Fruit fly (Drosophila melanogaster) whole organism, adult: ENCODE data around the gene vig.

Experiments used
- CG11617 ChIP-seq: fragments of 200-800 bp; sonication (Bioruptor generic); optimal IDR thresholded peaks from 2 replicates; lab custom pipeline; 2017; ENCODE audit warnings: mild to moderate bottlenecking, missing biosample characterization, missing genetic modification reagents, missing genetic modification characterization
- CG12768 ChIP-seq: fragments of 200-800 bp; sonication (Bioruptor generic); optimal IDR thresholded peaks from 2 replicates; lab custom pipeline; 2017; ENCODE audit warnings: missing biosample characterization, missing genetic modification characterization, mild to moderate bottlenecking, moderate library complexity, missing genetic modification reagents
- CG14711 ChIP-seq: fragments of 200-800 bp; sonication (Bioruptor generic); optimal IDR thresholded peaks from 2 replicates; lab custom pipeline; 2018; ENCODE audit warnings: missing biosample characterization, mild to moderate bottlenecking, missing genetic modification characterization, moderate library complexity
- CG1620 ChIP-seq: fragments of 200-800 bp; sonication (Bioruptor generic); optimal IDR thresholded peaks from 2 replicates; lab custom pipeline; 2016; ENCODE audit warnings: missing biosample characterization, missing genetic modification characterization
- CG33017 ChIP-seq: fragments of 200-800 bp; sonication (Bioruptor generic); optimal IDR thresholded peaks from 2 replicates; lab custom pipeline; 2018; ENCODE audit warnings: missing biosample characterization, mild to moderate bottlenecking, missing genetic modification characterization, moderate library complexity
- CG5204 ChIP-seq: fragments of 200-800 bp; sonication (Bioruptor generic); optimal IDR thresholded peaks from 2 replicates; lab custom pipeline; 2016; ENCODE audit warnings: missing biosample characterization, missing genetic modification characterization
- CG7045 ChIP-seq: fragments of 200-800 bp; sonication (Bioruptor generic); optimal IDR thresholded peaks from 2 replicates; lab custom pipeline; 2017; ENCODE audit warnings: missing biosample characterization, mild to moderate bottlenecking, missing genetic modification characterization
- CG7101 ChIP-seq: fragments of 200-800 bp; sonication (Bioruptor generic); optimal IDR thresholded peaks from 2 replicates; lab custom pipeline; 2018; ENCODE audit warnings: missing biosample characterization, mild to moderate bottlenecking, missing genetic modification characterization, moderate library complexity
- Clk ChIP-seq: fragments of 200-800 bp; sonication (Bioruptor generic); optimal IDR thresholded peaks from 2 replicates; lab custom pipeline; 2017; ENCODE audit warnings: missing biosample characterization, missing genetic modification characterization
- Crg-1 ChIP-seq: fragments of 200-800 bp; sonication (Bioruptor generic); optimal IDR thresholded peaks from 2 replicates; lab custom pipeline; 2016; ENCODE audit warnings: missing biosample characterization, missing genetic modification characterization
- Hr96 ChIP-seq: fragments of 200-800 bp; sonication (Bioruptor generic); optimal IDR thresholded peaks from 2 replicates; lab custom pipeline; 2016; ENCODE audit warnings: missing biosample characterization, missing genetic modification characterization
- Mnt ChIP-seq: fragments of 200-800 bp; sonication (Bioruptor generic); optimal IDR thresholded peaks from 2 replicates; lab custom pipeline; 2016; ENCODE audit warnings: missing biosample characterization, mild to moderate bottlenecking, missing genetic modification characterization
- bab1 ChIP-seq: fragments of 200-800 bp; sonication (Bioruptor generic); optimal IDR thresholded peaks from 3 replicates; lab custom pipeline; 2019; ENCODE audit warnings: missing biosample characterization, mild to moderate bottlenecking, missing genetic modification characterization, moderate library complexity
- cic ChIP-seq: fragments of 200-800 bp; sonication (Bioruptor generic); optimal IDR thresholded peaks from 2 replicates; lab custom pipeline; 2017; ENCODE audit warnings: missing biosample characterization, mild to moderate bottlenecking, missing genetic modification characterization, moderate library complexity
- cnc ChIP-seq, 2 experiments: fragments of >200 bp; optimal IDR thresholded peaks; 2 replicates each; lab custom pipeline; 2017
- kay ChIP-seq: fragments of 200-800 bp; sonication (Bioruptor generic); peaks from one replicate; lab custom pipeline; 2016; ENCODE audit warnings: missing biosample characterization, missing genetic modification characterization, borderline replicate concordance
- ovo ChIP-seq: fragments of 200-800 bp; sonication (Bioruptor generic); optimal IDR thresholded peaks from 2 replicates; lab custom pipeline; 2016; ENCODE audit warnings: missing biosample characterization, missing genetic modification characterization
- pad ChIP-seq: fragments of 200-800 bp; sonication (Bioruptor generic); optimal IDR thresholded peaks from 3 replicates; lab custom pipeline; 2017; ENCODE audit warnings: missing biosample characterization, missing genetic modification characterization, mild to moderate bottlenecking, moderate library complexity, missing genetic modification reagents
- tj ChIP-seq: fragments of 200-800 bp; sonication (Bioruptor generic); optimal IDR thresholded peaks from 3 replicates; lab custom pipeline; 2017; ENCODE audit warnings: missing biosample characterization, mild to moderate bottlenecking, missing genetic modification characterization, moderate library complexity
- toe ChIP-seq: fragments of 200-800 bp; sonication (Bioruptor generic); optimal IDR thresholded peaks from 2 replicates; lab custom pipeline; 2016; ENCODE audit warnings: missing biosample characterization, missing genetic modification characterization

Gene vig

dm6 chr2L:15031650-15032049 is 38.5 kb downstream of the vig start, which contains the start of gene CG31832:
Gene CG31832 (minus strand): TSS chr2L:15031750.
- TF ChIP-seq kay (GFP tag; lab: Kevin White, UChicago): peak; percentile 20
- TF ChIP-seq CG7101 (tag; lab: Kevin White, UChicago): no peak

- TF ChIP-seq bab1 (GFP tag; lab: Kevin White, UChicago): no peak
- no peak for TF ChIP-seq CG12768
- TF ChIP-seq cnc (optimal IDR thresholded peaks at IDR 0.05; lab: Kevin White, UChicago): no peak
Observed at dm6 chr2L:15026582-15026981, 43.5 kb downstream of the vig start, which contains the start of gene CG33310. Gene CG33310 (plus strand): TSS chr2L:15026882.

- no peak for TF ChIP-seq bab1 (GFP tag; lab: Kevin White, UChicago)
- TF ChIP-seq CG7045: no peak
- TF ChIP-seq kay (GFP tag; lab: Kevin White, UChicago): no peak
- no peak for TF ChIP-seq CG1620
- TF ChIP-seq Hr96 (GFP tag; lab: Kevin White, UChicago): no peak
- no peak for TF ChIP-seq CG5204
- TF ChIP-seq CG12768: no peak
- no peak for TF ChIP-seq CG7101 (tag; lab: Kevin White, UChicago)
- TF ChIP-seq CG11617 (GFP tag; lab: Kevin White, UChicago): no peak
- TF ChIP-seq Mnt (GFP tag; lab: Kevin White, UChicago): no peak
- no peak for TF ChIP-seq cic (GFP tag; lab: Kevin White, UChicago)
- TF ChIP-seq toe (GFP tag; lab: Kevin White, UChicago): no peak
- no peak for TF ChIP-seq pad (GFP tag; lab: Kevin White, UChicago)
- TF ChIP-seq Crg-1 (GFP tag; lab: Kevin White, UChicago): no peak
Observed at dm6 chr2L:15016031-15016430, 54.1 kb downstream of the vig start, which contains the start of gene GABA-B-R1. Gene GABA-B-R1 (plus strand): TSS chr2L:15016331.

dm6 chr2L:15013523-15013922 is 56.6 kb downstream of the vig start:
- peak; percentile 13 for TF ChIP-seq cic (GFP tag; lab: Kevin White, UChicago)
- no peak for TF ChIP-seq CG11617 (GFP tag; lab: Kevin White, UChicago)
- no peak for TF ChIP-seq ovo
- TF ChIP-seq Mnt (GFP tag; lab: Kevin White, UChicago): no peak
- no peak for TF ChIP-seq CG7101 (tag; lab: Kevin White, UChicago)
- TF ChIP-seq kay (GFP tag; lab: Kevin White, UChicago): no peak
- TF ChIP-seq CG14711 (tag; lab: Kevin White, UChicago): no peak
- TF ChIP-seq cnc (optimal IDR thresholded peaks at IDR 0.05; lab: Kevin White, UChicago): no peak
- TF ChIP-seq Hr96 (GFP tag; lab: Kevin White, UChicago): peak; percentile 2
- no peak for TF ChIP-seq CG33017
- TF ChIP-seq CG1620: no peak
- no peak for TF ChIP-seq pad (GFP tag; lab: Kevin White, UChicago)
- no peak for TF ChIP-seq Clk
- TF ChIP-seq Crg-1 (GFP tag; lab: Kevin White, UChicago): no peak
- TF ChIP-seq CG12768: no peak
- TF ChIP-seq CG7045: no peak
- TF ChIP-seq tj (GFP tag; lab: Kevin White, UChicago): no peak
